Fruit fly (Drosophila melanogaster) whole organism, prepupa: ENCODE data around the gene Gr10b.

ENCODE experiments used
- Blimp-1 ChIP-seq: fragments of 200-800 bp; sonication (Bioruptor generic); optimal IDR thresholded peaks from 3 replicates; lab custom pipeline; 2017; ENCODE audit warnings: missing biosample characterization, missing genetic modification characterization, mild to moderate bottlenecking, moderate library complexity, missing genetic modification reagents
- CG1621 ChIP-seq: fragments of 200-800 bp; sonication (Bioruptor generic); optimal IDR thresholded peaks from 3 replicates; lab custom pipeline; 2018; ENCODE audit warnings: missing biosample characterization, mild to moderate bottlenecking, missing genetic modification characterization
- CG32006 ChIP-seq: fragments of 200-800 bp; sonication (Bioruptor generic); optimal IDR thresholded peaks from 3 replicates; lab custom pipeline; 2017; ENCODE audit warnings: missing biosample characterization, mild to moderate bottlenecking, missing genetic modification characterization
- OdsH ChIP-seq: fragments of 200-800 bp; sonication (Bioruptor generic); optimal IDR thresholded peaks from 3 replicates; lab custom pipeline; 2016; ENCODE audit warnings: missing biosample characterization, missing genetic modification characterization
- acj6 ChIP-seq: fragments of 200-800 bp; sonication (Bioruptor generic); optimal IDR thresholded peaks from 3 replicates; lab custom pipeline; 2016; ENCODE audit warnings: missing biosample characterization, missing genetic modification characterization
- dsx ChIP-seq: fragments of 200-800 bp; optimal IDR thresholded peaks from 3 replicates; lab custom pipeline; 2019; ENCODE audit warnings: missing biosample characterization, mild to moderate bottlenecking, missing genetic modification characterization, moderate library complexity; ENCODE audit not compliant: poor library complexity, severe bottlenecking
- esn ChIP-seq: fragments of 200-800 bp; sonication (Bioruptor generic); optimal IDR thresholded peaks from 2 replicates; lab custom pipeline; 2016; ENCODE audit warnings: missing biosample characterization, mild to moderate bottlenecking, missing genetic modification characterization, moderate library complexity
- spab ChIP-seq: fragments of 200-800 bp; sonication (Bioruptor generic); optimal IDR thresholded peaks from 2 replicates; lab custom pipeline; 2017; ENCODE audit warnings: missing biosample characterization, mild to moderate bottlenecking, missing genetic modification characterization, missing genetic modification reagents

DNA sequence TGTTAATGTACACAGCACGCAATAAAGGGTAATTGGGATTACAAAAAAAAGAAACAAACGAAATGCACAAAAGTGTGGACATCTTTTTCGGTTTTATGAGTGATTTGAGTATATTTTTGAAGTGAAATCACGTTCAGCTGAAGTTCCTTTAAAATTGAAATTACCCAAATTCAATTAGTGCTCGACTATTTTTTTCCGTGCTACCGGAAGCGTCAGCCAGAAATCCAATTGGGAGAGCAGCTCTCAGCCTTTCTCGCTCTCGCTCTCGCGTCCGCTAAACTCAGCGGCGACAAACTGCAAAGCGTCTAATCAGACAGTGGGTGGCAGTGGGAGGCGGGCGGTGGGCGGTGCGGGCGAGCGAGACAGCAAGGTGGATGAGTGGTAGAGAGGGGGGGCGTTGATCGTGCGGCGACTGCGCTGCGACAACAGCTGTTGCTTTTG is 10.3 kb upstream of the Gr10b start:
- peak; percentile 68 for TF ChIP-seq acj6 (GFP tag; lab: Kevin White, UChicago)
- TF ChIP-seq OdsH (GFP tag; lab: Kevin White, UChicago), result peak; percentile 78
- no peak for TF ChIP-seq spab (GFP tag; lab: Kevin White, UChicago)
- no peak for TF ChIP-seq CG1621 (tag; lab: Kevin White, UChicago)
- no peak for TF ChIP-seq dsx (GFP tag; lab: Kevin White, UChicago)
- peak; percentile 70 for TF ChIP-seq CG32006 (GFP tag; lab: Kevin White, UChicago)
- peak; percentile 67 for TF ChIP-seq Blimp-1
- TF ChIP-seq esn (GFP tag; lab: Kevin White, UChicago), result peak; percentile 90
